Fruit fly (Drosophila melanogaster) whole organism, prepupa: ENCODE results near the gene Tet.

Experiments
- Blimp-1 ChIP-seq: fragments of 200-800 bp; sonication (Bioruptor generic); optimal IDR thresholded peaks from 3 replicates; lab custom pipeline; 2017; ENCODE audit warnings: missing biosample characterization, missing genetic modification characterization, mild to moderate bottlenecking, moderate library complexity, missing genetic modification reagents
- CG10631 ChIP-seq: fragments of 200-800 bp; sonication (Bioruptor generic); optimal IDR thresholded peaks from 2 replicates; lab custom pipeline; 2016; ENCODE audit warnings: missing biosample characterization, missing genetic modification characterization
- CG10669 ChIP-seq: fragments of 200-800 bp; sonication (Bioruptor generic); optimal IDR thresholded peaks from 3 replicates; lab custom pipeline; 2018; ENCODE audit warnings: missing biosample characterization, mild to moderate bottlenecking, missing genetic modification characterization, moderate library complexity
- CG11294 ChIP-seq: fragments of 200-800 bp; sonication (Bioruptor generic); IDR thresholded peaks from 2 replicates; pipeline ENCODE4 v1.3.6; 2022; ENCODE audit warnings: missing biosample characterization, missing genetic modification characterization
- CG11902 ChIP-seq: fragments of 200-800 bp; sonication (Bioruptor generic); optimal IDR thresholded peaks from 3 replicates; lab custom pipeline; 2016; ENCODE audit warnings: missing biosample characterization, missing genetic modification characterization
- CG16779 ChIP-seq: fragments of 200-800 bp; sonication (Bioruptor generic); optimal IDR thresholded peaks from 3 replicates; lab custom pipeline; 2017; ENCODE audit warnings: missing biosample characterization, mild to moderate bottlenecking, missing genetic modification characterization
- CG3032 ChIP-seq: fragments of 200-800 bp; optimal IDR thresholded peaks from 2 replicates; lab custom pipeline; 2019; ENCODE audit warnings: missing biosample characterization, mild to moderate bottlenecking, missing genetic modification characterization, moderate library complexity
- CG31627 ChIP-seq: fragments of 200-800 bp; sonication (Bioruptor generic); optimal IDR thresholded peaks from 3 replicates; lab custom pipeline; 2016; ENCODE audit warnings: missing biosample characterization, missing genetic modification characterization
- CG32006 ChIP-seq: fragments of 200-800 bp; sonication (Bioruptor generic); optimal IDR thresholded peaks from 3 replicates; lab custom pipeline; 2017; ENCODE audit warnings: missing biosample characterization, mild to moderate bottlenecking, missing genetic modification characterization
- CG34406 ChIP-seq: fragments of 200-800 bp; sonication (Bioruptor generic); optimal IDR thresholded peaks from 3 replicates; lab custom pipeline; 2016; ENCODE audit warnings: missing biosample characterization, missing genetic modification characterization
- CG3919 ChIP-seq: fragments of 200-800 bp; sonication (Bioruptor generic); optimal IDR thresholded peaks from 3 replicates; lab custom pipeline; 2016; ENCODE audit warnings: missing biosample characterization, missing genetic modification characterization
- CG4318 ChIP-seq: fragments of 200-800 bp; sonication (Bioruptor generic); optimal IDR thresholded peaks from 3 replicates; lab custom pipeline; 2017; ENCODE audit warnings: missing biosample characterization, mild to moderate bottlenecking, missing genetic modification characterization
- CG6163 ChIP-seq: fragments of 200-800 bp; sonication (Bioruptor generic); IDR thresholded peaks from 3 replicates; pipeline ENCODE4 v1.3.6; 2022; ENCODE audit warnings: missing biosample characterization, missing genetic modification characterization
- CG6276 ChIP-seq: fragments of 200-800 bp; sonication (Bioruptor generic); optimal IDR thresholded peaks from 2 replicates; lab custom pipeline; 2017; ENCODE audit warnings: missing biosample characterization, mild to moderate bottlenecking, missing genetic modification characterization
- CG6792 ChIP-seq: fragments of 200-800 bp; sonication (Bioruptor generic); optimal IDR thresholded peaks from 3 replicates; lab custom pipeline; 2016; ENCODE audit warnings: missing biosample characterization, missing genetic modification characterization
- CG6854 ChIP-seq: fragments of 200-800 bp; sonication (Bioruptor generic); optimal IDR thresholded peaks from 2 replicates; lab custom pipeline; 2017; ENCODE audit warnings: missing biosample characterization, mild to moderate bottlenecking, missing genetic modification characterization
- CG7368 ChIP-seq: fragments of 200-800 bp; sonication (Bioruptor generic); optimal IDR thresholded peaks from 3 replicates; lab custom pipeline; 2016; ENCODE audit warnings: missing biosample characterization, missing genetic modification characterization
- CG8319 ChIP-seq: fragments of 200-800 bp; sonication (Bioruptor generic); optimal IDR thresholded peaks from 3 replicates; lab custom pipeline; 2016; ENCODE audit warnings: missing biosample characterization, missing genetic modification characterization
- CG8632 ChIP-seq: fragments of 200-800 bp; sonication (Bioruptor generic); optimal IDR thresholded peaks from 3 replicates; lab custom pipeline; 2016; ENCODE audit warnings: missing biosample characterization, missing genetic modification characterization
- CG9139 ChIP-seq: fragments of 200-800 bp; sonication (Bioruptor generic); optimal IDR thresholded peaks from 3 replicates; lab custom pipeline; 2017; ENCODE audit warnings: missing biosample characterization, mild to moderate bottlenecking, missing genetic modification characterization
- Eip75B ChIP-seq: fragments of 200-800 bp; sonication (Bioruptor generic); optimal IDR thresholded peaks from 3 replicates; lab custom pipeline; 2016; ENCODE audit warnings: missing biosample characterization, missing genetic modification characterization
- Eip78C ChIP-seq: fragments of 200-800 bp; sonication (Bioruptor generic); peaks from one replicate; lab custom pipeline; 2016; ENCODE audit warnings: missing biosample characterization, missing genetic modification characterization
- Eip93F ChIP-seq: fragments of 200-800 bp; sonication (Bioruptor generic); optimal IDR thresholded peaks from 2 replicates; lab custom pipeline; 2016; ENCODE audit warnings: missing biosample characterization, mild to moderate bottlenecking, missing genetic modification characterization
- Ets96B ChIP-seq: fragments of 200-800 bp; optimal IDR thresholded peaks from 2 replicates; lab custom pipeline; 2019; ENCODE audit warnings: missing biosample characterization, mild to moderate bottlenecking, missing genetic modification characterization, moderate library complexity
- Gug ChIP-seq: fragments of 200-800 bp; sonication (Bioruptor generic); IDR thresholded peaks from 2 replicates; pipeline ENCODE4 v1.3.6; 2022; ENCODE audit warnings: missing biosample characterization, missing genetic modification characterization
- Hr38 ChIP-seq: sonication (Bioruptor generic); optimal IDR thresholded peaks from 2 replicates; lab custom pipeline; 2016; ENCODE audit warnings: missing biosample characterization, missing genetic modification characterization
- Hr39 ChIP-seq: fragments of 200-800 bp; sonication (Bioruptor generic); optimal IDR thresholded peaks from 2 replicates; lab custom pipeline; 2016; ENCODE audit warnings: missing biosample characterization, missing genetic modification characterization
- Hr4 ChIP-seq: fragments of 200-800 bp; sonication (Bioruptor generic); optimal IDR thresholded peaks from 3 replicates; lab custom pipeline; 2016; ENCODE audit warnings: missing biosample characterization, missing genetic modification characterization
- Lpt ChIP-seq: fragments of 200-800 bp; sonication (Bioruptor generic); optimal IDR thresholded peaks from 3 replicates; lab custom pipeline; 2016; ENCODE audit warnings: missing biosample characterization, missing genetic modification characterization
- Met ChIP-seq: fragments of 200-800 bp; sonication (Bioruptor generic); optimal IDR thresholded peaks from 3 replicates; lab custom pipeline; 2016; ENCODE audit warnings: missing biosample characterization, missing genetic modification characterization
- Smox ChIP-seq: fragments of 200-800 bp; sonication (Bioruptor generic); optimal IDR thresholded peaks from 3 replicates; lab custom pipeline; 2016; ENCODE audit warnings: missing biosample characterization, missing genetic modification characterization
- Sox102F ChIP-seq: fragments of 200-800 bp; sonication (Bioruptor generic); optimal IDR thresholded peaks from 2 replicates; lab custom pipeline; 2016; ENCODE audit warnings: missing biosample characterization, mild to moderate bottlenecking, missing genetic modification characterization
- Sox14 ChIP-seq: fragments of 200-800 bp; sonication (Bioruptor generic); optimal IDR thresholded peaks from 3 replicates; lab custom pipeline; 2016; ENCODE audit warnings: missing biosample characterization, missing genetic modification characterization
- achi ChIP-seq: fragments of 200-800 bp; sonication (Bioruptor generic); optimal IDR thresholded peaks from 3 replicates; lab custom pipeline; 2016; ENCODE audit warnings: missing biosample characterization, missing genetic modification characterization
- cyc ChIP-seq: fragments of 200-800 bp; sonication (Bioruptor generic); optimal IDR thresholded peaks from 3 replicates; lab custom pipeline; 2016; ENCODE audit warnings: missing biosample characterization, missing genetic modification characterization
- dac ChIP-seq: fragments of 200-800 bp; sonication (Bioruptor generic); optimal IDR thresholded peaks from 2 replicates; lab custom pipeline; 2017; ENCODE audit warnings: missing biosample characterization, mild to moderate bottlenecking, missing genetic modification characterization
- dsx ChIP-seq: fragments of 200-800 bp; optimal IDR thresholded peaks from 3 replicates; lab custom pipeline; 2019; ENCODE audit warnings: missing biosample characterization, mild to moderate bottlenecking, missing genetic modification characterization, moderate library complexity; ENCODE audit not compliant: poor library complexity, severe bottlenecking
- eg ChIP-seq: fragments of 200-800 bp; sonication (Bioruptor generic); IDR thresholded peaks from 3 replicates; pipeline ENCODE4 v1.3.6; 2022; ENCODE audit warnings: missing biosample characterization, missing genetic modification characterization
- esn ChIP-seq: fragments of 200-800 bp; sonication (Bioruptor generic); optimal IDR thresholded peaks from 2 replicates; lab custom pipeline; 2016; ENCODE audit warnings: missing biosample characterization, mild to moderate bottlenecking, missing genetic modification characterization, moderate library complexity
- fd59A ChIP-seq: fragments of 200-800 bp; sonication (Bioruptor generic); optimal IDR thresholded peaks from 2 replicates; lab custom pipeline; 2017; ENCODE audit warnings: missing biosample characterization, mild to moderate bottlenecking, missing genetic modification characterization, missing genetic modification reagents
- fd85E ChIP-seq: fragments of 200-800 bp; sonication (Bioruptor generic); optimal IDR thresholded peaks from 3 replicates; lab custom pipeline; 2016; ENCODE audit warnings: missing biosample characterization, missing genetic modification characterization
- fkh ChIP-seq: fragments of 200-800 bp; sonication (Bioruptor generic); optimal IDR thresholded peaks from 3 replicates; lab custom pipeline; 2017; ENCODE audit warnings: missing biosample characterization, mild to moderate bottlenecking, missing genetic modification characterization, moderate library complexity
- lz ChIP-seq: fragments of 200-800 bp; sonication (Bioruptor generic); optimal IDR thresholded peaks from 3 replicates; lab custom pipeline; 2016; ENCODE audit warnings: missing biosample characterization, missing genetic modification characterization
- net ChIP-seq: fragments of 200-800 bp; sonication (Bioruptor generic); optimal IDR thresholded peaks from 3 replicates; lab custom pipeline; 2016; ENCODE audit warnings: missing biosample characterization, missing genetic modification characterization
- pdm3 ChIP-seq: fragments of 200-800 bp; sonication (Bioruptor generic); optimal IDR thresholded peaks from 3 replicates; lab custom pipeline; 2016; ENCODE audit warnings: missing biosample characterization, missing genetic modification characterization
- salr ChIP-seq, 2 experiments: fragments of 200-800 bp; sonication (Bioruptor generic); optimal IDR thresholded peaks; 3 replicates each; lab custom pipeline; 2016 to 2018; ENCODE audit warnings: missing biosample characterization in 2 of 2, missing genetic modification characterization in 2 of 2, mild to moderate bottlenecking in 1 of 2
- ss ChIP-seq, 2 experiments: fragments of 200-800 bp; sonication (Bioruptor generic); optimal IDR thresholded peaks; 2 replicates in 1 of 2; 3 replicates in 1 of 2; lab custom pipeline; 2017 to 2018; ENCODE audit warnings: mild to moderate bottlenecking in 2 of 2, missing biosample characterization in 2 of 2, missing genetic modification characterization in 2 of 2, moderate library complexity in 1 of 2
- topi ChIP-seq: fragments of 200-800 bp; sonication (Bioruptor generic); optimal IDR thresholded peaks from 3 replicates; lab custom pipeline; 2016; ENCODE audit warnings: missing biosample characterization, missing genetic modification characterization
- vri ChIP-seq: fragments of 200-800 bp; sonication (Bioruptor generic); optimal IDR thresholded peaks from 3 replicates; lab custom pipeline; 2016; ENCODE audit warnings: missing biosample characterization, mild to moderate bottlenecking, missing genetic modification characterization

Gene Tet

DNA sequence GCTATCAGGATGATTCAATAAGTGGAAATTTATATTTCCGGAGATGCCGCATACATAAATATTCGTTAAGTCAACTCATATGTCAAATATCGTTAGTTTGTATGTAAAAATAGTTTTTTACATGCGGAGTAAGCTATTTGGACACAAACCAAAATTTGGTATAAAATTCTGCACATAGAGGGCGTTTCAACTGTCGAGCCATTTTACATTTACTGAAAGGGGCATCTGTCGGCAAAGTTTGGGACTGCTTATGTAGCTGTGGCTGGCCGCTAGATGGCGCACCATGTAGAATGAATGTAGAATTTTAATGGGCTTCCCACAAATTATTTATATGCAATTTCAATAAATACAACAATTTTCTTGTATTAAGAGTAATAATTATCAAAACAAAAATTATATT lies 27.2 kb downstream of the Tet start (continued):
- TF ChIP-seq ss (GFP tag; optimal IDR thresholded peaks at IDR 0.05; lab: Kevin White, UChicago): no peak
- TF ChIP-seq CG6163 (GFP tag; lab: Robert Waterston, UW): no peak
- TF ChIP-seq CG9139: no peak
- peak; percentile 40 for TF ChIP-seq Sox14
- no peak for TF ChIP-seq Lpt (GFP tag; lab: Kevin White, UChicago)
- TF ChIP-seq fd85E (GFP tag; lab: Kevin White, UChicago): no peak
- no peak for TF ChIP-seq CG10631 (GFP tag; lab: Kevin White, UChicago)
- TF ChIP-seq vri: no peak
- no peak for TF ChIP-seq eg (GFP tag; lab: Robert Waterston, UW)
- TF ChIP-seq Smox (GFP tag; lab: Kevin White, UChicago): peak; percentile 27
- no peak for TF ChIP-seq CG6854 (GFP tag; lab: Kevin White, UChicago)
- TF ChIP-seq CG16779 (tag; lab: Kevin White, UChicago): no peak
- TF ChIP-seq CG3919: peak; percentile 48
- no peak for TF ChIP-seq Ets96B (tag; lab: Kevin White, UChicago)
- peak; percentile 80 for TF ChIP-seq Hr39 (GFP tag; lab: Kevin White, UChicago)
- peak; percentile 14 for TF ChIP-seq CG6792
- TF ChIP-seq cyc (GFP tag; lab: Kevin White, UChicago): peak; percentile 81
- TF ChIP-seq Hr38: no peak
- TF ChIP-seq CG10669 (GFP tag; lab: Kevin White, UChicago): no peak
- TF ChIP-seq fkh: no peak
- TF ChIP-seq CG34406 (GFP tag; lab: Kevin White, UChicago): no peak
- no peak for TF ChIP-seq CG4318
- TF ChIP-seq Hr4 (GFP tag; lab: Kevin White, UChicago): no peak
- no peak for TF ChIP-seq salr (GFP tag; optimal IDR thresholded peaks at IDR 0.05; lab: Kevin White, UChicago)
- TF ChIP-seq CG8319: no peak

DNA sequence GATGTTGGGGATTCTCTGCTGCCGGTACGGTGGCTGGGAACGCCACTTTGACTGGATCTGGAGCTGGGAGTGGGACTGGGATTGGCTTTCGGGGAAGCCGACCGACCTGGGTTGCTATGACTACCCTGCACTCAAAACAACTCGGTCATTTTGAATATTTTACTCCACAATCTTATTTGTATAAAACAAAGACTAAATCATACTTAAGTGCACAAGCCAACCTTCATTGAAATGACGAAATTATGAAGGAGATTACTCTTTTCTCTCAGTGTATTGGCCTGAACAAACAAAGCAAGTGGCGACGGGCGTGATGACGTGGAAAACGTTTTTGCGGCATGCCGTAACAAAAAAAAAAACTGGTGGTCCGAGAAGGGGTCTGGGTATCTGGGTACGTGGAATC lies 28.0 kb downstream of the Tet start:
- TF ChIP-seq Hr38: no peak
- peak; percentile 69 for TF ChIP-seq fd59A (GFP tag; lab: Kevin White, UChicago)
- peak; percentile 69 for TF ChIP-seq CG7368 (GFP tag; lab: Kevin White, UChicago)
- peak; percentile 25 for TF ChIP-seq CG11902 (GFP tag; lab: Kevin White, UChicago)
- peak; percentile 41 to 61 for TF ChIP-seq salr (GFP tag; optimal IDR thresholded peaks at IDR 0.05; lab: Kevin White, UChicago)
- peak; percentile 61 for TF ChIP-seq net (GFP tag; lab: Kevin White, UChicago)
- peak; percentile 67 for TF ChIP-seq achi (GFP tag; lab: Kevin White, UChicago)
- TF ChIP-seq pdm3: peak; percentile 65
- peak; percentile 61 for TF ChIP-seq CG16779 (tag; lab: Kevin White, UChicago)
- peak; percentile 49 for TF ChIP-seq CG34406 (GFP tag; lab: Kevin White, UChicago)
- peak; percentile 75 for TF ChIP-seq CG10631 (GFP tag; lab: Kevin White, UChicago)
- TF ChIP-seq Smox (GFP tag; lab: Kevin White, UChicago): peak; percentile 65
- TF ChIP-seq topi (GFP tag; lab: Kevin White, UChicago): peak; percentile 66
- peak; percentile 74 for TF ChIP-seq Met (GFP tag; lab: Kevin White, UChicago)
- peak; percentile 49 for TF ChIP-seq CG32006
- TF ChIP-seq CG31627 (GFP tag; lab: Kevin White, UChicago): peak; percentile 43
- peak; percentile 59 for TF ChIP-seq vri
- peak; percentile 68 for TF ChIP-seq esn (GFP tag; lab: Kevin White, UChicago)
- no peak for TF ChIP-seq Blimp-1 (GFP tag; lab: Kevin White, UChicago)
- TF ChIP-seq CG6276 (GFP tag; lab: Kevin White, UChicago): peak; percentile 48
- no peak for TF ChIP-seq Eip93F (GFP tag; lab: Kevin White, UChicago)
- TF ChIP-seq CG6792: peak; percentile 63
- TF ChIP-seq CG11294 (GFP tag; lab: Robert Waterston, UW): no peak
- peak; percentile 9 for TF ChIP-seq CG6854 (GFP tag; lab: Kevin White, UChicago)
- peak; percentile 92 for TF ChIP-seq Eip78C (GFP tag; lab: Kevin White, UChicago)
- TF ChIP-seq Gug (GFP tag; lab: Robert Waterston, UW): peak; percentile 28; the same call in 1 of the 2 replicates
- no peak for TF ChIP-seq dac (GFP tag; lab: Kevin White, UChicago)
- peak; percentile 43 for TF ChIP-seq lz
- peak; percentile 86 for TF ChIP-seq dsx (GFP tag; lab: Kevin White, UChicago)
- TF ChIP-seq fd85E (GFP tag; lab: Kevin White, UChicago): peak; percentile 40
- TF ChIP-seq Sox102F (GFP tag; lab: Kevin White, UChicago): peak; percentile 54
- peak; percentile 66 for TF ChIP-seq CG9139
- TF ChIP-seq CG10669 (GFP tag; lab: Kevin White, UChicago): peak; percentile 79
- peak; percentile 24 for TF ChIP-seq CG8632 (GFP tag; lab: Kevin White, UChicago)
- peak; percentile 70 to 77 for TF ChIP-seq ss (GFP tag; optimal IDR thresholded peaks at IDR 0.05; lab: Kevin White, UChicago)
- peak; percentile 72 for TF ChIP-seq Eip75B
- TF ChIP-seq cyc (GFP tag; lab: Kevin White, UChicago): peak; percentile 58
- peak; percentile 58 for TF ChIP-seq CG8319
- TF ChIP-seq CG3032: peak; percentile 82
